Worm (Caenorhabditis elegans) whole organism, L4 larva: Measurements from ENCODE around the gene W03A5.1.

Experiments
- nhr-11 ChIP-seq: fragments of 150-350 bp; optimal IDR thresholded peaks from 2 replicates; lab custom pipeline; 2014; ENCODE audit warnings: missing biosample characterization, missing genetic modification characterization
- nhr-76 ChIP-seq: fragments of 150-350 bp; optimal IDR thresholded peaks from 2 replicates; lab custom pipeline; 2014; ENCODE audit warnings: missing biosample characterization, missing genetic modification characterization
- skn-1 ChIP-seq: fragments of 150-350 bp; optimal IDR thresholded peaks from 2 replicates; lab custom pipeline; 2014; ENCODE audit warnings: missing biosample characterization, missing genetic modification characterization
- vab-7 ChIP-seq: fragments of 200-800 bp; sonication (Bioruptor generic); IDR thresholded peaks from 2 replicates; pipeline ENCODE4 v1.3.6; 2022; ENCODE audit warnings: missing genetic modification reagents, missing genetic modification characterization, missing compliant biosample characterization

ce11 chrIII:5375001-5375532, 32.6 kb upstream of the W03A5.1 start:
- TF ChIP-seq vab-7 (GFP tag; lab: Robert Waterston, UW) (no peak), nhr-76 (no peak), skn-1 (tag; lab: Kevin White, UChicago) (no peak), nhr-11 (no peak)
